Fruit fly (Drosophila melanogaster): ENCODE measurements around the gene CG46517.
"Not testable (repeated sequence)": the region's sequence is repeated elsewhere in the genome, so short reads cannot be mapped to it uniquely, and the experiment has no call there.

DNA sequence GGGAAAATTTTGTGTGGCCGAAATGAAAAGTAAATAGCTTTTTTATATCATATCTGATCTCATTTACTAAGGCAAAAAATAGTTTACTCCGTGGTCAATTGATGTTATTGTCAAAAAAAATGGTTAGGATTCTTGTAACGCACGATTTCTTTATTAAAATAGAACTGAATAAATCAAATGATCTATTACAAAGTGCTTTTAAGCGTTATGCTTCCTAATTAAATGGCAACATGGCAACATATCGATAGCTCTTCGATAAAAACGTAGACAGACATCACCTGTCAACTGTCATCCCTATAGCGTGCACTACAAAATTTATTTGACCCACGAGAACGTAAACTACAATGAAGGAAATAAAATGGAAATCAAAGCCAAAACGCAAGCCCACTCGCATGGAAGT, 44.8 kb upstream of the CG46517 start, which contains the start of gene CG46509:
- not testable (repeated sequence) for TF ChIP-seq CG33017 (tag; optimal IDR thresholded peaks at IDR 0.05); CG12768 (GFP tag; optimal IDR thresholded peaks at IDR 0.05); pad (GFP tag; optimal IDR thresholded peaks at IDR 0.05); CG7045 (GFP tag; optimal IDR thresholded peaks at IDR 0.05); bab1 (GFP tag; optimal IDR thresholded peaks at IDR 0.05); kay (GFP tag; ENCODE audit: borderline replicate concordance); CG1620 (GFP tag; optimal IDR thresholded peaks at IDR 0.05)

All from whole organism, adult.